Worm (Caenorhabditis elegans): ENCODE results near the gene mrps-16.

- TF ChIP-seq fos-1 (tag; optimal IDR thresholded peaks at IDR 0.05) (no peak), ama-1 (optimal IDR thresholded peaks at IDR 0.05) (no peak), nhr-237 (tag; optimal IDR thresholded peaks at IDR 0.05) (no peak), gmeb-1 (tag; optimal IDR thresholded peaks at IDR 0.05) (no peak), unc-62 (GFP tag; optimal IDR thresholded peaks at IDR 0.05) (no peak), nhr-77 (tag; optimal IDR thresholded peaks at IDR 0.05) (no peak), lsy-2 (tag; optimal IDR thresholded peaks at IDR 0.05) (no peak), ZK546.5 (tag; optimal IDR thresholded peaks at IDR 0.05) (no peak), blmp-1 (tag; optimal IDR thresholded peaks at IDR 0.05; ENCODE audit: insufficient read depth) (no peak)
These were observed 43.5 kb downstream of the mrps-16 start, which contains the start of gene ZK177.9 for ce11 chrII:5517643-5518042.

Measured in whole organism, L2 larva.